Fruit fly (Drosophila melanogaster): ENCODE results near the gene CG6696.

CG6696 gene

dm6 chrX:18618122-18618521 is 43.8 kb downstream of the CG6696 start (continued):
- TF ChIP-seq Side (GFP tag; optimal IDR thresholded peaks at IDR 0.05) (no peak), CG10543 (GFP tag; optimal IDR thresholded peaks at IDR 0.05) (no peak), cad (GFP tag; optimal IDR thresholded peaks at IDR 0.05) (no peak), CG7745 (tag; optimal IDR thresholded peaks at IDR 0.05) (no peak), CG6254 (GFP tag; optimal IDR thresholded peaks at IDR 0.05) (no peak), CG1647 (GFP tag; optimal IDR thresholded peaks at IDR 0.05) (no peak), CG11696 (GFP tag; IDR thresholded peaks at IDR 0.05) (no peak), Dbx (GFP tag; IDR thresholded peaks at IDR 0.05) (no peak), dimm (GFP tag; IDR thresholded peaks at IDR 0.05) (no peak), CG13775 (GFP tag; optimal IDR thresholded peaks at IDR 0.05) (no peak), Med (GFP tag) (peak; percentile 8), eyg (GFP tag; optimal IDR thresholded peaks at IDR 0.05) (no peak), phol (tag; optimal IDR thresholded peaks at IDR 0.05) (peak; percentile 11), chn (GFP tag; optimal IDR thresholded peaks at IDR 0.05) (no peak), tll (GFP tag; optimal IDR thresholded peaks at IDR 0.05) (no peak), CG1792 (GFP tag; optimal IDR thresholded peaks at IDR 0.05) (no peak), Hr39 (optimal IDR thresholded peaks at IDR 0.05) (no peak), row (GFP tag; IDR thresholded peaks at IDR 0.05) (peak; percentile 38; the same call in 1 of the 3 replicates), CG3163 (GFP tag; optimal IDR thresholded peaks at IDR 0.05) (no peak), hth (optimal IDR thresholded peaks at IDR 0.05) (no peak), TFAM (GFP tag; optimal IDR thresholded peaks at IDR 0.05) (no peak), bab2 (GFP tag; optimal IDR thresholded peaks at IDR 0.05) (no peak), CG6765 (GFP tag; optimal IDR thresholded peaks at IDR 0.05) (no peak), CG11504 (tag; optimal IDR thresholded peaks at IDR 0.05) (peak; percentile 44), her (GFP tag; optimal IDR thresholded peaks at IDR 0.05) (no peak), br (optimal IDR thresholded peaks at IDR 0.05) (no peak), gem (tag; optimal IDR thresholded peaks at IDR 0.05) (peak; percentile 43), peb (GFP tag; IDR thresholded peaks at IDR 0.05) (no peak), Taf1 (GFP tag; IDR thresholded peaks at IDR 0.05) (no peak), CG13424 (tag; optimal IDR thresholded peaks at IDR 0.05) (peak; percentile 30), CG5953 (GFP tag; IDR thresholded peaks at IDR 0.05) (no peak), slp2 (GFP tag; optimal IDR thresholded peaks at IDR 0.05) (no peak), PHDP (tag; optimal IDR thresholded peaks at IDR 0.05) (peak; percentile 2), grau (tag; optimal IDR thresholded peaks at IDR 0.05) (peak; percentile 11), Dref (GFP tag; IDR thresholded peaks at IDR 0.05) (no peak), Hsf (GFP tag; optimal IDR thresholded peaks at IDR 0.05) (no peak), crp (GFP tag; optimal IDR thresholded peaks at IDR 0.05) (no peak), Ets65A (GFP tag) (no peak), CG2712 (tag; optimal IDR thresholded peaks at IDR 0.05) (peak; percentile 2), CG10654 (GFP tag; optimal IDR thresholded peaks at IDR 0.05) (no peak), CG15011 (GFP tag; optimal IDR thresholded peaks at IDR 0.05) (no peak), stwl (tag; optimal IDR thresholded peaks at IDR 0.05) (no peak), gcm2 (GFP tag; optimal IDR thresholded peaks at IDR 0.05) (no peak), grn (GFP tag; optimal IDR thresholded peaks at IDR 0.05) (no peak), CG11093 (GFP tag; IDR thresholded peaks at IDR 0.05) (no peak), abd-A (tag; optimal IDR thresholded peaks at IDR 0.05) (no peak), shn (GFP tag; optimal IDR thresholded peaks at IDR 0.05) (no peak), CG17912 (GFP tag; optimal IDR thresholded peaks at IDR 0.05) (no peak), sna (GFP tag; IDR thresholded peaks at IDR 0.05; ENCODE audit: partially characterized antibody) (no peak), Bteb2 (GFP tag; optimal IDR thresholded peaks at IDR 0.05) (no peak), C15 (GFP tag; IDR thresholded peaks at IDR 0.05) (no peak), pfk (GFP tag; optimal IDR thresholded peaks at IDR 0.05) (no peak), GATAe (GFP tag; conservative IDR thresholded peaks at IDR 0.05) (no peak)

Measured in whole organism, embryonic.